Fruit fly (Drosophila melanogaster) whole organism, embryonic: ENCODE measurements around the gene Cyp313b1.

Experiments used
- ATbp ChIP-seq: fragments of 200-800 bp; sonication (Bioruptor generic); optimal IDR thresholded peaks from 2 replicates; lab custom pipeline; 2017; ENCODE audit warnings: missing biosample characterization, mild to moderate bottlenecking, missing genetic modification characterization, missing genetic modification reagents
- Aef1 ChIP-seq: fragments of 200-800 bp; sonication (Bioruptor generic); IDR thresholded peaks from 3 replicates; pipeline ENCODE4 v1.3.6; 2022; ENCODE audit warnings: missing biosample characterization, missing genetic modification characterization
- BEAF-32 ChIP-seq: fragments of 200-800 bp; sonication (Bioruptor generic); optimal IDR thresholded peaks from 3 replicates; lab custom pipeline; 2017; ENCODE audit warnings: missing biosample characterization, missing genetic modification characterization, mild to moderate bottlenecking, moderate library complexity, missing genetic modification reagents
- CG10321 ChIP-seq: fragments of 200-800 bp; sonication (Bioruptor generic); IDR thresholded peaks from 2 replicates; pipeline ENCODE4 v1.3.6; 2022; ENCODE audit warnings: missing biosample characterization, missing genetic modification characterization
- CG12104 ChIP-seq: fragments of 200-800 bp; sonication (Bioruptor generic); optimal IDR thresholded peaks from 3 replicates; lab custom pipeline; 2016; ENCODE audit warnings: missing biosample characterization, missing genetic modification characterization
- CG13624 ChIP-seq: fragments of 200-800 bp; sonication (Bioruptor generic); optimal IDR thresholded peaks from 2 replicates; lab custom pipeline; 2016; ENCODE audit warnings: missing biosample characterization, missing genetic modification characterization
- CG15073 ChIP-seq: fragments of 200-800 bp; sonication (Bioruptor generic); optimal IDR thresholded peaks from 2 replicates; lab custom pipeline; 2016; ENCODE audit warnings: missing biosample characterization, missing genetic modification characterization
- CG15479 ChIP-seq: fragments of 200-800 bp; sonication (Bioruptor generic); optimal IDR thresholded peaks from 3 replicates; lab custom pipeline; 2019; ENCODE audit warnings: missing biosample characterization, mild to moderate bottlenecking, missing genetic modification characterization, moderate library complexity
- CG17912 ChIP-seq: fragments of 200-800 bp; sonication (Bioruptor generic); optimal IDR thresholded peaks from 2 replicates; lab custom pipeline; 2018; ENCODE audit warnings: missing biosample characterization, mild to moderate bottlenecking, missing genetic modification characterization
- CG32532 ChIP-seq: fragments of 200-800 bp; sonication (Bioruptor generic); IDR thresholded peaks from 2 replicates; pipeline ENCODE4 v1.3.6; 2022; ENCODE audit warnings: missing biosample characterization, missing genetic modification characterization
- CG3407 ChIP-seq: fragments of 200-800 bp; sonication (Bioruptor generic); optimal IDR thresholded peaks from 2 replicates; lab custom pipeline; 2018; ENCODE audit warnings: missing biosample characterization, mild to moderate bottlenecking, missing genetic modification characterization
- CG34224 ChIP-seq: fragments of 200-800 bp; sonication (Bioruptor generic); IDR thresholded peaks from 3 replicates; pipeline ENCODE4 v1.3.6; 2022; ENCODE audit warnings: missing biosample characterization, missing genetic modification characterization; ENCODE audit not compliant: partially characterized antibody
- CG3726 ChIP-seq: fragments of 200-800 bp; sonication (Bioruptor generic); IDR thresholded peaks from 3 replicates; pipeline ENCODE4, ENCODE4 v1.3.6; 2022; ENCODE audit warnings: missing biosample characterization, missing genetic modification characterization
- CG3847 ChIP-seq: fragments of 200-800 bp; sonication (Bioruptor generic); IDR thresholded peaks from 2 replicates; pipeline ENCODE4 v1.3.6; 2022; ENCODE audit warnings: missing biosample characterization, missing genetic modification characterization
- CG4282 ChIP-seq: fragments of 200-800 bp; sonication (Bioruptor generic); optimal IDR thresholded peaks from 2 replicates; lab custom pipeline; 2016; ENCODE audit warnings: missing biosample characterization, missing genetic modification characterization
- CG4328 ChIP-seq: fragments of 200-800 bp; sonication (Bioruptor generic); optimal IDR thresholded peaks from 3 replicates; lab custom pipeline; 2017; ENCODE audit warnings: missing biosample characterization, missing genetic modification reagents, missing genetic modification characterization
- CG4360 ChIP-seq: fragments of 200-800 bp; sonication (Bioruptor generic); IDR thresholded peaks from 2 replicates; pipeline ENCODE4 v1.3.6; 2022; ENCODE audit warnings: missing biosample characterization, missing genetic modification characterization
- CG4707 ChIP-seq: fragments of 200-800 bp; sonication (Bioruptor generic); optimal IDR thresholded peaks from 2 replicates; lab custom pipeline; 2018; ENCODE audit warnings: missing biosample characterization, mild to moderate bottlenecking, missing genetic modification characterization, moderate library complexity
- CG6683 ChIP-seq: fragments of 200-800 bp; sonication (Bioruptor generic); optimal IDR thresholded peaks from 2 replicates; lab custom pipeline; 2017; ENCODE audit warnings: missing biosample characterization, mild to moderate bottlenecking, missing genetic modification characterization, missing genetic modification reagents
- CG6854 ChIP-seq: fragments of 200-800 bp; sonication (Bioruptor generic); optimal IDR thresholded peaks from 3 replicates; lab custom pipeline; 2017; ENCODE audit warnings: missing biosample characterization, mild to moderate bottlenecking, missing genetic modification characterization
- CrebB ChIP-seq: fragments of 200-800 bp; sonication (Bioruptor generic); optimal IDR thresholded peaks from 3 replicates; lab custom pipeline; 2018; ENCODE audit warnings: missing biosample characterization, mild to moderate bottlenecking, missing genetic modification characterization
- H2.0 ChIP-seq: fragments of 200-800 bp; sonication (Bioruptor generic); IDR thresholded peaks from 2 replicates; pipeline ENCODE4 v1.3.6; 2022; ENCODE audit warnings: missing biosample characterization, missing genetic modification characterization
- HLH54F ChIP-seq: fragments of 200-800 bp; sonication (Bioruptor generic); optimal IDR thresholded peaks from 3 replicates; lab custom pipeline; 2016; ENCODE audit warnings: missing biosample characterization, missing genetic modification characterization
- Lim3 ChIP-seq: fragments of 200-800 bp; sonication (Bioruptor generic); IDR thresholded peaks from 2 replicates; pipeline ENCODE4 v1.3.6; 2022; ENCODE audit warnings: missing biosample characterization, missing genetic modification characterization
- Med ChIP-seq: fragments of 200-800 bp; sonication (Bioruptor generic); peaks from one replicate; lab custom pipeline; 2016; ENCODE audit warnings: missing biosample characterization, missing genetic modification characterization, mild to moderate bottlenecking, inconsistent platforms, moderate library complexity
- Neu2 ChIP-seq: fragments of 200-800 bp; sonication (Bioruptor generic); optimal IDR thresholded peaks from 3 replicates; lab custom pipeline; 2016; ENCODE audit warnings: missing biosample characterization, missing genetic modification characterization, borderline replicate concordance
- Opbp ChIP-seq: fragments of 200-800 bp; sonication (Bioruptor generic); IDR thresholded peaks from 3 replicates; pipeline ENCODE4 v1.3.6; 2022; ENCODE audit warnings: missing biosample characterization, missing genetic modification characterization; ENCODE audit not compliant: partially characterized antibody
- PHDP ChIP-seq: fragments of 200-800 bp; sonication (Bioruptor generic); optimal IDR thresholded peaks from 3 replicates; lab custom pipeline; 2018; ENCODE audit warnings: missing biosample characterization, mild to moderate bottlenecking, missing genetic modification characterization, moderate library complexity
- Rx ChIP-seq: fragments of 200-800 bp; sonication (Bioruptor generic); IDR thresholded peaks from 2 replicates; pipeline ENCODE4 v1.3.6; 2022; ENCODE audit warnings: missing biosample characterization, missing genetic modification characterization
- Trl ChIP-seq, 3 experiments: fragments of >200 bp in 2 of 3; fragments of 200-800 bp in 1 of 3; sonication (Bioruptor generic) in 1 of 3; optimal IDR thresholded peaks; 2 replicates in 1 of 3; 3 replicates in 2 of 3; lab custom pipeline; 2016 to 2017; ENCODE audit warnings: missing biosample characterization in 1 of 3, missing genetic modification characterization in 1 of 3
- Xbp1 ChIP-seq: fragments of 200-800 bp; sonication (Bioruptor generic); optimal IDR thresholded peaks from 3 replicates; lab custom pipeline; 2016; ENCODE audit warnings: missing biosample characterization, mild to moderate bottlenecking, missing genetic modification characterization
- Xrp1 ChIP-seq: fragments of 200-800 bp; sonication (Bioruptor generic); IDR thresholded peaks from 2 replicates; pipeline ENCODE4 v1.3.6; 2022; ENCODE audit warnings: missing biosample characterization, missing genetic modification characterization
- ara ChIP-seq: fragments of 200-800 bp; sonication (Bioruptor generic); IDR thresholded peaks from 2 replicates; pipeline ENCODE4 v1.3.6; 2022; ENCODE audit warnings: missing biosample characterization, missing genetic modification characterization
- bbx ChIP-seq: fragments of 200-800 bp; sonication (Bioruptor generic); IDR thresholded peaks from 2 replicates; pipeline ENCODE4 v1.3.6; 2022; ENCODE audit warnings: missing biosample characterization, missing genetic modification characterization; ENCODE audit not compliant: partially characterized antibody
- cas ChIP-seq: fragments of 200-800 bp; sonication (Bioruptor generic); IDR thresholded peaks from 2 replicates; pipeline ENCODE4 v1.3.6; 2022; ENCODE audit warnings: missing biosample characterization, missing genetic modification characterization
- chinmo ChIP-seq: fragments of 200-800 bp; sonication (Bioruptor generic); IDR thresholded peaks from 4 replicates; pipeline ENCODE4 v1.3.6; 2022; ENCODE audit warnings: missing biosample characterization, missing genetic modification characterization; ENCODE audit not compliant: partially characterized antibody
- esg ChIP-seq: fragments of 200-800 bp; sonication (Bioruptor generic); conservative IDR thresholded peaks from 2 replicates; pipeline ENCODE4 v1.3.6; 2022; ENCODE audit warnings: missing biosample characterization, missing genetic modification characterization
- exex ChIP-seq: fragments of 200-800 bp; sonication (Bioruptor generic); optimal IDR thresholded peaks from 4 replicates; lab custom pipeline; 2018; ENCODE audit warnings: missing biosample characterization, mild to moderate bottlenecking, missing genetic modification characterization, moderate library complexity
- fd64A ChIP-seq: fragments of 200-800 bp; sonication (Bioruptor generic); optimal IDR thresholded peaks from 3 replicates; lab custom pipeline; 2018; ENCODE audit warnings: missing biosample characterization, mild to moderate bottlenecking, missing genetic modification characterization
- inv ChIP-seq: fragments of 200-800 bp; sonication (Bioruptor generic); IDR thresholded peaks from 2 replicates; pipeline ENCODE4 v1.3.6; 2022; ENCODE audit warnings: missing biosample characterization, missing genetic modification characterization; ENCODE audit not compliant: partially characterized antibody
- lilli ChIP-seq: fragments of 200-800 bp; sonication (Bioruptor generic); optimal IDR thresholded peaks from 3 replicates; lab custom pipeline; 2016; ENCODE audit warnings: missing biosample characterization, missing genetic modification characterization
- mld ChIP-seq: fragments of 200-800 bp; sonication (Bioruptor generic); IDR thresholded peaks from 3 replicates; pipeline ENCODE4 v1.3.6; 2022; ENCODE audit warnings: missing biosample characterization, missing genetic modification characterization; ENCODE audit not compliant: partially characterized antibody
- oc ChIP-seq: fragments of 200-800 bp; sonication (Bioruptor generic); optimal IDR thresholded peaks from 2 replicates; lab custom pipeline; 2018; ENCODE audit warnings: missing biosample characterization, mild to moderate bottlenecking, missing genetic modification characterization, moderate library complexity
- ranshi ChIP-seq: fragments of 200-800 bp; sonication (Bioruptor generic); IDR thresholded peaks from 2 replicates; pipeline ENCODE4 v1.3.6; 2022; ENCODE audit warnings: missing biosample characterization, missing genetic modification characterization
- schlank ChIP-seq: fragments of 200-800 bp; sonication (Bioruptor generic); optimal IDR thresholded peaks from 2 replicates; lab custom pipeline; 2018; ENCODE audit warnings: missing biosample characterization, mild to moderate bottlenecking, missing genetic modification characterization
- sob ChIP-seq: fragments of 200-800 bp; sonication (Bioruptor generic); IDR thresholded peaks from 2 replicates; pipeline ENCODE4 v1.3.6; 2022; ENCODE audit warnings: missing biosample characterization, missing genetic modification characterization
- vvl ChIP-seq: fragments of 200-800 bp; sonication (Bioruptor generic); IDR thresholded peaks from 2 replicates; pipeline ENCODE4 v1.3.6; 2022; ENCODE audit warnings: missing biosample characterization, missing genetic modification characterization
- zen ChIP-seq: fragments of 200-800 bp; sonication (Bioruptor generic); optimal IDR thresholded peaks from 3 replicates; lab custom pipeline; 2018; ENCODE audit warnings: missing biosample characterization, mild to moderate bottlenecking, missing genetic modification characterization, moderate library complexity

Gene Cyp313b1

DNA sequence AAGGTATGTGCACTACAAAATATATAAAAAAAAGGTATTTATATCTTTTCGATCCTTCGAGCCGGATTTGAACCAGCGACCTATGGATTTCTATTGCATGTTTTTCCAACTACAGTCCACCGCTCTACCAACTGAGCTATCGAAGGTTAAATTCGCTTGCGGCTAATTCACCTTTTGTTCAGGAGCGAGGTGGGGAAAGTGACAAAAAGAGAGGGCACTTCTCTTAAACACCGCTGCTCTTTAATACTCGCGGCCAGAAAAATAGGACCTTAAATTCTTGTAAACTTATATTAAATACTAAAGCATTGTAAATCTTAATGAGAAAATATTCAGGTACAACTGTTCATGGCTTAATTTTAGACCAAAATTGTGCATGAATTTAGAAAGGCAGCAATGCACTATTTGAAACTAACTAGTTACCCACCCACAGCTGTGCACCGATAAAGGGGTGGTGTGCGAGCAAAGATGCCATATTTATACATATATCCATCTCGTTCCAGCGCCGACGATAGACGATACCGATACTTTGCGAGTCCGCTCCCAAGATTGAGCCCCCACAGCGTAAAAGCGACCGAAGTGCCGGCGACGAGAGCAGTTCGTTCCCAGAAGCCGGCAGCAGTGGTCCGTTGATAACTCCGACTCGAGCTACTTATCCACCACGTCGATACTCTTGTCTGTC, 23.7 kb upstream of the Cyp313b1 start (continued):
- TF ChIP-seq Neu2 (GFP tag; lab: Kevin White, UChicago) (peak; percentile 83), CG3726 (peak; percentile 93), schlank (tag; lab: Kevin White, UChicago) (peak; percentile 96), vvl (GFP tag; lab: Robert Waterston, UW) (peak; percentile 99), CG6683 (peak; percentile 97), inv (GFP tag; lab: Robert Waterston, UW) (peak; percentile 21), HLH54F (GFP tag; lab: Kevin White, UChicago) (peak; percentile 97), Trl (optimal IDR thresholded peaks at IDR 0.05; lab: Kevin White, UChicago) (peak; percentile 78 to 85), Trl (GFP tag; optimal IDR thresholded peaks at IDR 0.05; lab: Kevin White, UChicago) (peak; percentile 98), CG4328 (GFP tag; lab: Kevin White, UChicago) (peak; percentile 96), Opbp (GFP tag; lab: Robert Waterston, UW) (peak; percentile 96), CG12104 (GFP tag; lab: Kevin White, UChicago) (peak; percentile 96), CG4360 (GFP tag; lab: Robert Waterston, UW) (peak; percentile 86), CG17912 (GFP tag; lab: Kevin White, UChicago) (peak; percentile 84), CG3407 (GFP tag; lab: Kevin White, UChicago) (peak; percentile 95), ATbp (GFP tag; lab: Kevin White, UChicago) (peak; percentile 99), mld (GFP tag; lab: Robert Waterston, UW) (peak; percentile 87), CG10321 (GFP tag; lab: Robert Waterston, UW) (peak; percentile 94), CG4707 (GFP tag; lab: Kevin White, UChicago) (peak; percentile 95), CG32532 (GFP tag; lab: Robert Waterston, UW) (peak; percentile 97), exex (peak; percentile 86), esg (GFP tag; lab: Robert Waterston, UW) (peak; percentile 92), Med (GFP tag; lab: Kevin White, UChicago) (peak; percentile 100), Xrp1 (GFP tag; lab: Robert Waterston, UW) (peak; percentile 99), PHDP (tag; lab: Kevin White, UChicago) (peak; percentile 99), H2.0 (GFP tag; lab: Robert Waterston, UW) (peak; percentile 95), CG34224 (GFP tag; lab: Robert Waterston, UW) (peak; percentile 69; the same call in 1 of the 3 replicates), CG13624 (GFP tag; lab: Kevin White, UChicago) (peak; percentile 98), Aef1 (peak; percentile 91), CrebB (tag; lab: Kevin White, UChicago) (peak; percentile 98), oc (tag; lab: Kevin White, UChicago) (peak; percentile 98), bbx (GFP tag; lab: Robert Waterston, UW) (peak; percentile 75), CG3847 (peak; percentile 95), CG6854 (GFP tag; lab: Kevin White, UChicago) (peak; percentile 98), ranshi (peak; percentile 96), Rx (GFP tag; lab: Robert Waterston, UW) (peak; percentile 96), sob (GFP tag; lab: Robert Waterston, UW) (peak; percentile 97), CG4282 (peak; percentile 88), BEAF-32 (GFP tag; lab: Kevin White, UChicago) (peak; percentile 72), zen (tag; lab: Kevin White, UChicago) (peak; percentile 96), CG15073 (GFP tag; lab: Kevin White, UChicago) (peak; percentile 83), chinmo (GFP tag; lab: Robert Waterston, UW) (0 out of 4 replicates have a peak, but pooled peaks have one; percentile 77), cas (peak; percentile 92), Lim3 (GFP tag; lab: Robert Waterston, UW) (peak; percentile 84; the same call in 1 of the 2 replicates), ara (GFP tag; lab: Robert Waterston, UW) (peak; percentile 98), Xbp1 (peak; percentile 98), lilli (GFP tag; lab: Kevin White, UChicago) (peak; percentile 99), fd64A (GFP tag; lab: Kevin White, UChicago) (peak; percentile 98), CG15479 (GFP tag; lab: Kevin White, UChicago) (peak; percentile 55)
